Fruit fly (Drosophila melanogaster) whole organism, embryonic: ENCODE measurements around the gene Xe7.

Experiments
- CG15514 ChIP-seq: fragments of 200-800 bp; sonication (Bioruptor generic); optimal IDR thresholded peaks from 3 replicates; lab custom pipeline; 2017; ENCODE audit warnings: missing biosample characterization, missing genetic modification characterization, mild to moderate bottlenecking, moderate library complexity, missing genetic modification reagents
- chn ChIP-seq: fragments of 200-800 bp; sonication (Bioruptor generic); optimal IDR thresholded peaks from 2 replicates; lab custom pipeline; 2016; ENCODE audit warnings: missing biosample characterization, missing genetic modification characterization
- lola ChIP-seq, 3 experiments: fragments of >200 bp in 2 of 3; fragments of 200-800 bp in 1 of 3; sonication (Bioruptor generic) in 1 of 3; optimal IDR thresholded peaks; 2 replicates each; lab custom pipeline; 2017 to 2019; ENCODE audit warnings: missing biosample characterization in 3 of 3, missing genetic modification characterization in 3 of 3, mild to moderate bottlenecking in 1 of 3, moderate library complexity in 1 of 3
- pan ChIP-seq, 4 experiments: fragments of >200 bp in 3 of 4; fragments of 200-800 bp in 1 of 4; sonication (Bioruptor generic) in 1 of 4; optimal IDR thresholded peaks in 3 of 4; IDR thresholded peaks in 1 of 4; 2 replicates each; pipeline versions ENCODE4 v1.3.6 to Lab custom; 2017 to 2022; ENCODE audit warnings: missing biosample characterization in 2 of 4, missing genetic modification characterization in 2 of 4, mixed read lengths in 1 of 4
- stc ChIP-seq: fragments of 200-800 bp; sonication (Bioruptor generic); IDR thresholded peaks from 2 replicates; pipeline ENCODE4 v1.3.6; 2022; ENCODE audit warnings: missing biosample characterization, missing genetic modification characterization

DNA sequence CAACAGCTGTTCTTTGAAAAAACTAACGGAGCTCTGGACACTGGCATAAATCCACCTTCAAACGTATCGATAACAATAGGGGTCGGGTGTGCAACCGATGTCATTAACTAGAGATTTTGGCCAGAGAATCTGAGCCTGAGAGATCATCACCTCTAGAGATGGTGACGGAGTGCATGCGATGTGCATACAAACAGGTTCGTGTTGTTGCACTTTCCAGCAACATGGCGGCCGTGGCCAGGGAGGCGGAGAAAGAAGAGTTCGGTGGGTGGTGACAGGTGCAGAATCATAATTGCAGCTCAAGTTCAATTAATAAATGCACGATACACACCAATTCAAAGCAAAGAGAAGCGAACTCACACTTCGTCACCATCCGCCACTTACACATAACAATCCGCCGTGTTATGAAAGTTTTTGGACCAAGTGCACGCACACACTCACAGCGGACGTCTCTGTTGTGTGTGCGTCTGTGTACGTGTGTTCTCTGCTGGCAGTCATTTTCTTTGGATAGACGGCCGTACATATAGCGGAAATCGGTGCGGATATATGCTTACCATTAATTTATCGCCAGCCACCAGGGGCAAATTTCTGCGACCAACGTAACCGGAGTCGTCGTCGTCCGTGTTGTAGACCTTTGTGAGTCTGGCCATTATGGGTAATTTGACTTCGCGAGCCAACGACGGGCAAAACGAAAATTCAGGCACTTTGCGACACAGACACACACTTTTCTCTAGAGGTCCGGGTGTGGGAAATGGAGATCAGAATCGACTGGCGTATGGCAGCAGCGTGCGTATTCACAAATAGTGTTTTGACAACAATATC lies 9.9 kb downstream of the Xe7 start:
- TF ChIP-seq stc (GFP tag; lab: Robert Waterston, UW) = no peak
- TF ChIP-seq CG15514 (GFP tag; lab: Kevin White, UChicago) = no peak
- TF ChIP-seq pan (optimal IDR thresholded peaks at IDR 0.05; lab: Kevin White, UChicago) = no peak
- peak in 1 of 2 experiments; percentile 19 for TF ChIP-seq pan (GFP tag; optimal IDR thresholded peaks at IDR 0.05 in 1 of 2, IDR thresholded peaks at IDR 0.05 in 1 of 2)
- TF ChIP-seq chn (GFP tag; lab: Kevin White, UChicago) = no peak
- TF ChIP-seq lola (GFP tag; optimal IDR thresholded peaks at IDR 0.05; lab: Kevin White, UChicago) = no peak
